Worm (Caenorhabditis elegans) whole organism, dauer: Measurements from ENCODE around the gene dop-1.

Experiments
- unc-62 ChIP-seq: sonication (generic microtip); optimal IDR thresholded peaks from 2 replicates; lab custom pipeline; 2017; ENCODE audit warnings: missing biosample characterization, missing genetic modification reagents, missing genetic modification characterization

Gene dop-1

ce11 chrX:4383316-4383936 lies 35.2 kb downstream of the dop-1 start, which contains the start of gene lst-2:
Gene lst-2, minus strand, starts transcription at chrX:4383366.
- no peak for TF ChIP-seq unc-62 (GFP tag; lab: Kevin White, UChicago)

ce11 chrX:4377689-4378088 lies 41.0 kb downstream of the dop-1 start, which contains the start of gene R160.12:
Gene R160.12, minus strand, starts transcription at chrX:4377789.
- TF ChIP-seq unc-62 (GFP tag; lab: Kevin White, UChicago), result no peak

- no peak for TF ChIP-seq unc-62 (GFP tag; lab: Kevin White, UChicago)
Measured at ce11 chrX:4376801-4377200, 41.9 kb downstream of the dop-1 start, which contains the start of gene R160.2. Gene R160.2, minus strand, starts transcription at chrX:4376901.

- no peak for TF ChIP-seq unc-62 (GFP tag; lab: Kevin White, UChicago)
Measured at ce11 chrX:4373123-4373522, 45.5 kb downstream of the dop-1 start, which contains the start of gene R160.6. Gene R160.6, minus strand, starts transcription at chrX:4373223.

ce11 chrX:4371988-4372387 lies 46.7 kb downstream of the dop-1 start, which contains the start of gene R160.14:
Gene R160.14, minus strand, starts transcription at chrX:4372088.
- no peak for TF ChIP-seq unc-62 (GFP tag; lab: Kevin White, UChicago)

- no peak for TF ChIP-seq unc-62 (GFP tag; lab: Kevin White, UChicago)
Measured at ce11 chrX:4371413-4371812, 47.2 kb downstream of the dop-1 start, which contains the start of gene R160.13. Gene R160.13, minus strand, starts transcription at chrX:4371513.

ce11 chrX:4370756-4371155 lies 47.9 kb downstream of the dop-1 start, which contains the start of gene R160.5:
Gene R160.5, minus strand, starts transcription at chrX:4370856.
- TF ChIP-seq unc-62 (GFP tag; lab: Kevin White, UChicago), result no peak

- no peak for TF ChIP-seq unc-62 (GFP tag; lab: Kevin White, UChicago)
Measured at ce11 chrX:4368800-4369199, 49.9 kb downstream of the dop-1 start, which contains the start of gene R160.4. Gene R160.4, minus strand, starts transcription at chrX:4368900.

- no peak for TF ChIP-seq unc-62 (GFP tag; lab: Kevin White, UChicago)
Measured at ce11 chrX:4367414-4367813, 51.2 kb downstream of the dop-1 start, which contains the start of gene R160.10. Gene R160.10, minus strand, starts transcription at chrX:4367514.

ce11 chrX:4366231-4366630 lies 52.4 kb downstream of the dop-1 start, which contains the start of gene R160.3:
Gene R160.3, minus strand, starts transcription at chrX:4366331.
- TF ChIP-seq unc-62 (GFP tag; lab: Kevin White, UChicago), result no peak

ce11 chrX:4364877-4365276 lies 53.8 kb downstream of the dop-1 start, which contains the start of gene F14H12.8:
Gene F14H12.8, minus strand, starts transcription at chrX:4364977.
- no peak for TF ChIP-seq unc-62 (GFP tag; lab: Kevin White, UChicago)

ce11 chrX:4363200-4363599 lies 55.5 kb downstream of the dop-1 start, which contains the start of gene F14H12.17:
Gene F14H12.17, minus strand, starts transcription at chrX:4363300.
- no peak for TF ChIP-seq unc-62 (GFP tag; lab: Kevin White, UChicago)

- no peak for TF ChIP-seq unc-62 (GFP tag; lab: Kevin White, UChicago)
Measured at ce11 chrX:4362522-4362921, 56.1 kb downstream of the dop-1 start, which contains the start of gene F14H12.7. Gene F14H12.7, minus strand, starts transcription at chrX:4362622.
